Worm (Caenorhabditis elegans) whole organism, late embryonic: ENCODE results near the gene T24H7.8.

ENCODE experiments used
- C08G9.2 ChIP-seq: sonication (generic microtip); optimal IDR thresholded peaks from 2 replicates; lab custom pipeline; 2016; ENCODE audit warnings: mild to moderate bottlenecking, missing genetic modification characterization, moderate library complexity, missing compliant biosample characterization
- C38D4.7 ChIP-seq: fragments of 200-800 bp; sonication (Bioruptor generic); optimal IDR thresholded peaks from 2 replicates; lab custom pipeline; 2018; ENCODE audit warnings: mild to moderate bottlenecking, missing genetic modification characterization, moderate library complexity, missing compliant biosample characterization
- K02D7.2 ChIP-seq: sonication (generic microtip); optimal IDR thresholded peaks from 2 replicates; lab custom pipeline; 2017; ENCODE audit warnings: mild to moderate bottlenecking, missing genetic modification characterization, missing compliant biosample characterization
- K09A11.1 ChIP-seq: sonication (generic microtip); optimal IDR thresholded peaks from 2 replicates; lab custom pipeline; 2017; ENCODE audit warnings: antibody characterized with exemption, mild to moderate bottlenecking, missing genetic modification characterization, missing compliant biosample characterization; ENCODE audit not compliant: insufficient read depth
- T23F11.4 ChIP-seq: fragments of 200-800 bp; sonication (Bioruptor generic); optimal IDR thresholded peaks from 2 replicates; lab custom pipeline; 2018; ENCODE audit warnings: mild to moderate bottlenecking, missing genetic modification characterization, missing compliant biosample characterization
- ahr-1 ChIP-seq: sonication (generic microtip); optimal IDR thresholded peaks from 2 replicates; lab custom pipeline; 2016; ENCODE audit warnings: missing genetic modification characterization, missing compliant biosample characterization
- ceh-14 ChIP-seq: sonication (generic microtip); optimal IDR thresholded peaks from 2 replicates; lab custom pipeline; 2016; ENCODE audit warnings: missing genotype, missing genetic modification characterization, missing compliant biosample characterization
- ceh-18 ChIP-seq: sonication (generic microtip); optimal IDR thresholded peaks from 2 replicates; lab custom pipeline; 2016; ENCODE audit warnings: missing genetic modification characterization, missing compliant biosample characterization
- ceh-2 ChIP-seq: sonication (generic microtip); optimal IDR thresholded peaks from 2 replicates; lab custom pipeline; 2016; ENCODE audit warnings: missing genotype, missing genetic modification characterization, missing compliant biosample characterization
- ceh-22 ChIP-seq: sonication (generic microtip); optimal IDR thresholded peaks from 2 replicates; lab custom pipeline; 2017; ENCODE audit warnings: missing biosample characterization, missing genetic modification characterization
- ceh-30 ChIP-seq: fragments of 150-350 bp; optimal IDR thresholded peaks from 2 replicates; lab custom pipeline; 2014; ENCODE audit warnings: missing biosample characterization, missing genetic modification characterization
- ceh-45 ChIP-seq: fragments of 200-800 bp; sonication (Bioruptor generic); IDR thresholded peaks from 2 replicates; pipeline ENCODE4 v1.3.6; 2022; ENCODE audit warnings: missing genetic modification reagents, missing genetic modification characterization, missing compliant biosample characterization
- ceh-48 ChIP-seq: sonication (generic microtip); optimal IDR thresholded peaks from 2 replicates; lab custom pipeline; 2016; ENCODE audit warnings: missing genetic modification characterization, inconsistent platforms, missing compliant biosample characterization
- ceh-6 ChIP-seq: fragments of 200-800 bp; sonication (Bioruptor generic); optimal IDR thresholded peaks from 2 replicates; lab custom pipeline; 2018; ENCODE audit warnings: mild to moderate bottlenecking, missing genetic modification characterization, missing compliant biosample characterization
- che-1 ChIP-seq: sonication (generic microtip); optimal IDR thresholded peaks from 2 replicates; lab custom pipeline; 2016; ENCODE audit warnings: mild to moderate bottlenecking, missing genetic modification characterization, missing compliant biosample characterization
- elt-2 ChIP-seq: sonication (generic microtip); optimal IDR thresholded peaks from 2 replicates; lab custom pipeline; 2016; ENCODE audit warnings: missing genetic modification reagents, missing genetic modification characterization, missing compliant biosample characterization
- ets-4 ChIP-seq: sonication (generic microtip); optimal IDR thresholded peaks from 2 replicates; lab custom pipeline; 2016; ENCODE audit warnings: missing genetic modification characterization, missing compliant biosample characterization
- eyg-1 ChIP-seq: sonication (generic microtip); optimal IDR thresholded peaks from 2 replicates; lab custom pipeline; 2016; ENCODE audit warnings: missing genotype, missing genetic modification characterization, missing compliant biosample characterization
- fax-1 ChIP-seq: sonication (generic microtip); optimal IDR thresholded peaks from 2 replicates; lab custom pipeline; 2016; ENCODE audit warnings: missing genotype, missing genetic modification characterization, missing compliant biosample characterization
- hlh-13 ChIP-seq: fragments of 200-800 bp; sonication (Bioruptor generic); optimal IDR thresholded peaks from 2 replicates; lab custom pipeline; 2018; ENCODE audit warnings: mild to moderate bottlenecking, missing genetic modification characterization, missing compliant biosample characterization
- hlh-15 ChIP-seq: sonication (generic microtip); optimal IDR thresholded peaks from 2 replicates; lab custom pipeline; 2016; ENCODE audit warnings: missing genetic modification characterization, missing compliant biosample characterization
- hlh-8 ChIP-seq: sonication (generic microtip); optimal IDR thresholded peaks from 2 replicates; lab custom pipeline; 2016; ENCODE audit warnings: missing genotype, missing genetic modification characterization, missing compliant biosample characterization
- lim-6 ChIP-seq: sonication (generic microtip); optimal IDR thresholded peaks from 2 replicates; lab custom pipeline; 2016; ENCODE audit warnings: missing genetic modification characterization, missing compliant biosample characterization
- lin-11 ChIP-seq: fragments of 200-800 bp; sonication (Bioruptor generic); optimal IDR thresholded peaks from 2 replicates; lab custom pipeline; 2018; ENCODE audit warnings: mild to moderate bottlenecking, missing genetic modification characterization, missing compliant biosample characterization
- mec-3 ChIP-seq: sonication (generic microtip); optimal IDR thresholded peaks from 2 replicates; lab custom pipeline; 2016; ENCODE audit warnings: borderline replicate concordance, missing genetic modification characterization, missing compliant biosample characterization
- nfya-1 ChIP-seq: sonication (generic microtip); optimal IDR thresholded peaks from 2 replicates; lab custom pipeline; 2017; ENCODE audit warnings: missing genetic modification characterization, mild to moderate bottlenecking, missing compliant biosample characterization, antibody characterized with exemption, moderate library complexity
- nhr-11 ChIP-seq: fragments of 150-350 bp; optimal IDR thresholded peaks from 2 replicates; lab custom pipeline; 2014; ENCODE audit warnings: missing biosample characterization, missing genetic modification characterization
- npax-4 ChIP-seq: sonication (generic microtip); optimal IDR thresholded peaks from 2 replicates; lab custom pipeline; 2016; ENCODE audit warnings: missing genetic modification characterization, missing compliant biosample characterization
- odd-2 ChIP-seq: sonication (generic microtip); optimal IDR thresholded peaks from 2 replicates; lab custom pipeline; 2017; ENCODE audit warnings: antibody characterized with exemption, mild to moderate bottlenecking, missing genetic modification characterization, missing compliant biosample characterization
- pag-3 ChIP-seq: sonication (generic microtip); optimal IDR thresholded peaks from 2 replicates; lab custom pipeline; 2016; ENCODE audit warnings: missing compliant biosample characterization, missing genetic modification characterization, borderline replicate concordance
- pat-9 ChIP-seq: fragments of 200-800 bp; sonication (Bioruptor generic); optimal IDR thresholded peaks from 2 replicates; lab custom pipeline; 2018; ENCODE audit warnings: mild to moderate bottlenecking, missing genetic modification characterization, moderate library complexity, missing compliant biosample characterization
- pax-1 ChIP-seq: fragments of 150-350 bp; optimal IDR thresholded peaks from 2 replicates; lab custom pipeline; 2014; ENCODE audit warnings: missing biosample characterization, missing genetic modification characterization
- pha-2 ChIP-seq: sonication (generic microtip); optimal IDR thresholded peaks from 2 replicates; lab custom pipeline; 2017; ENCODE audit warnings: mild to moderate bottlenecking, missing genetic modification characterization, missing compliant biosample characterization
- pha-4 ChIP-seq: fragments of 150-350 bp; optimal IDR thresholded peaks from 2 replicates; lab custom pipeline; 2018; ENCODE audit warnings: missing biosample characterization, missing genetic modification reagents, missing genetic modification characterization
- pros-1 ChIP-seq: fragments of 150-350 bp; optimal IDR thresholded peaks from 2 replicates; lab custom pipeline; 2014; ENCODE audit warnings: missing biosample characterization, missing genetic modification reagents, missing genetic modification characterization
- rnt-1 ChIP-seq: sonication (generic microtip); optimal IDR thresholded peaks from 2 replicates; lab custom pipeline; 2016; ENCODE audit warnings: missing genetic modification characterization, missing compliant biosample characterization
- sdc-2 ChIP-seq: sonication (generic microtip); optimal IDR thresholded peaks from 2 replicates; lab custom pipeline; 2016; ENCODE audit warnings: missing genotype, missing genetic modification characterization, missing compliant biosample characterization
- sox-2 ChIP-seq: fragments of 200-800 bp; sonication (Bioruptor generic); IDR thresholded peaks from 2 replicates; pipeline ENCODE4 v1.3.6; 2022; ENCODE audit warnings: missing genetic modification reagents, missing genetic modification characterization, missing compliant biosample characterization
- sox-4 ChIP-seq: sonication (generic microtip); optimal IDR thresholded peaks from 2 replicates; lab custom pipeline; 2017; ENCODE audit warnings: mild to moderate bottlenecking, missing genetic modification characterization, inconsistent platforms, missing compliant biosample characterization
- unc-3 ChIP-seq, 2 experiments: fragments of 200-800 bp in 1 of 2; sonication (Bioruptor generic) in 1 of 2; sonication (generic microtip) in 1 of 2; conservative IDR thresholded peaks in 1 of 2; optimal IDR thresholded peaks in 1 of 2; 2 replicates each; pipeline versions ENCODE4 v1.3.6 to Lab custom; 2016 to 2022; ENCODE audit warnings: missing compliant biosample characterization in 2 of 2, missing genetic modification characterization in 2 of 2, missing genetic modification reagents in 1 of 2
- unc-42 ChIP-seq: sonication (generic microtip); optimal IDR thresholded peaks from 2 replicates; lab custom pipeline; 2016; ENCODE audit warnings: missing genotype, missing genetic modification characterization, missing compliant biosample characterization
- unc-55 ChIP-seq: sonication (generic microtip); optimal IDR thresholded peaks from 2 replicates; lab custom pipeline; 2017; ENCODE audit warnings: missing biosample characterization, missing genetic modification reagents, missing genetic modification characterization
- unc-86 ChIP-seq: sonication (generic microtip); optimal IDR thresholded peaks from 2 replicates; lab custom pipeline; 2016; ENCODE audit warnings: missing genetic modification characterization, missing compliant biosample characterization
- zip-5 ChIP-seq: sonication (generic microtip); optimal IDR thresholded peaks from 2 replicates; lab custom pipeline; 2016; ENCODE audit warnings: missing genetic modification characterization, missing compliant biosample characterization

Gene T24H7.8

DNA sequence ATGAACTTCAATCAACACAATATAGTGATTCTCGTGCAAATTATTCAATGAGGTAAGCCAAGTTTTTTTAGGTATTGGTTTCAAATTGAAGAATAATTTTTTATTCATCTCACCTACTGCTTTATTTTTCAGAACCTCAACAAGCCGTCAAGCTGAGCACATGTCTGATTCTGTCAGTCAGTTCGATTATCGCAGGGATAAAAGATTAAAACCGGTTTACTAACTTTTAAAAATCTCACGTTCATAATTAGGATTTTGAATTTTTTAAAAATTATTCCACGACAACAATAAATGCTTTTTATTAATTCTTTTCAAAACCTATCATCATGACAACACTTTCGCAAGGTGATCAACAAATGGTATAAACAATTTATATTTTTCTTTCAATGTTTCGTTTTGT is 20.4 kb downstream of the T24H7.8 start, which contains the start of gene F13H8.12:
Gene F13H8.12, plus strand, starts transcription at position 301 of the 400 bp plus-strand sequence.
- TF ChIP-seq ceh-18 = no peak
- no peak for TF ChIP-seq zip-5
- no peak for TF ChIP-seq ets-4 (tag; lab: Kevin White, UChicago)
- TF ChIP-seq ceh-6 (GFP tag; lab: Kevin White, UChicago) = no peak
- TF ChIP-seq pat-9 (tag; lab: Kevin White, UChicago) = no peak
- no peak for TF ChIP-seq lim-6
- no peak for TF ChIP-seq C08G9.2
- no peak for TF ChIP-seq sox-4 (tag; lab: Kevin White, UChicago)
- no peak for TF ChIP-seq unc-42 (tag; lab: Kevin White, UChicago)
- no peak for TF ChIP-seq hlh-13 (GFP tag; lab: Kevin White, UChicago)
- no peak for TF ChIP-seq odd-2 (tag; lab: Kevin White, UChicago)
- TF ChIP-seq C38D4.7 (GFP tag; lab: Kevin White, UChicago) = no peak
- no peak for TF ChIP-seq unc-3 (GFP tag; conservative IDR thresholded peaks at IDR 0.05; lab: Robert Waterston, UW)
- TF ChIP-seq unc-3 (tag; optimal IDR thresholded peaks at IDR 0.05; lab: Kevin White, UChicago) = no peak
- TF ChIP-seq pha-4 (tag; lab: Kevin White, UChicago) = no peak
- TF ChIP-seq nfya-1 (tag; lab: Kevin White, UChicago) = no peak
- no peak for TF ChIP-seq unc-86

DNA sequence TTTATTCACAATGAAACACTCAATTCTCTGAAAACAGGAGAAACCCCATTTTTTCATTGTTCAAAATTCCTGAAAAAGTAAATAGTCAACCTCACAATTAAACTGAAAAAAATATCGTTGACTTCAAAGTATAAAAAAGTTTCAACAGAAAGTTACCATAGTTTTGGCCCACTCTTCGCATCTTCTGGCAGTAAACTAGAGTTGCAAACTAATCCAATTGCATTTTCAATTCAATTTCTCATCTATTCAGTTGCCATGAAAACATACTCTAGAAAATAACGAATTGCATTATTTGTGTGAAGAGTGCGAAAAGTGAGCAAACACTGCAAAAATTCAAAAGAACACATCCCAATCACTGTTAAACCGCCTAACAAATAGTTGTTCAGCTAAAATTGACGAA is 21.8 kb downstream of the T24H7.8 start, which contains the start of gene F13H8.3:
Gene F13H8.3, plus strand, starts transcription at position 301 of the 400 bp plus-strand sequence.
- TF ChIP-seq ceh-48 (no peak), mec-3 (no peak), ceh-30 (tag; lab: Kevin White, UChicago) (no peak), K09A11.1 (tag; lab: Kevin White, UChicago) (no peak), ceh-14 (tag; lab: Kevin White, UChicago) (no peak)

DNA sequence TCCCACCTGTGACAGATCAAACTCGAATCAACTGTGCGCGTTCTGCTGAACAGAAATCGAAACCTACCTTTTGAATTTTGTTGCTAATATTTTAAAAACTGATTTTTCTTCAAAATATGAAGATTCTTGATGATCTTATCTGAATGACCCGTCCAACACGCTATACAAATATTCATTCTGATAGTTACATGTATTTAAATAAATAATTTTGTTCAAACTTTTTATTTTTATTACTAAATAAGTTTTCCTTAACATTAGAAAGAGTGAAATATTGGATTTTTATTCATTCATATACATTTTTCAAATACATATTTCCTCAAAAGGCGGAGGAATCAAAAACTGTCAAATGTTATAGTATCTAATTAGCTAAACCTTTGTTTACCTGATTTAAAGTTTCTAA is 26.1 kb downstream of the T24H7.8 start, which contains the start of gene F13H8.8:
Gene F13H8.8, minus strand, starts transcription at position 101 of the 400 bp plus-strand sequence.
- TF ChIP-seq unc-55 (GFP tag; lab: Kevin White, UChicago) (no peak), C38D4.7 (GFP tag; lab: Kevin White, UChicago) (no peak), sox-2 (no peak), rnt-1 (tag; lab: Kevin White, UChicago) (no peak), ceh-48 (no peak), pax-1 (tag; lab: Kevin White, UChicago) (no peak), ceh-22 (tag; lab: Kevin White, UChicago) (no peak), nhr-11 (tag; lab: Kevin White, UChicago) (no peak), pros-1 (no peak), sdc-2 (no peak), ceh-18 (no peak), hlh-8 (tag; lab: Kevin White, UChicago) (no peak)

DNA sequence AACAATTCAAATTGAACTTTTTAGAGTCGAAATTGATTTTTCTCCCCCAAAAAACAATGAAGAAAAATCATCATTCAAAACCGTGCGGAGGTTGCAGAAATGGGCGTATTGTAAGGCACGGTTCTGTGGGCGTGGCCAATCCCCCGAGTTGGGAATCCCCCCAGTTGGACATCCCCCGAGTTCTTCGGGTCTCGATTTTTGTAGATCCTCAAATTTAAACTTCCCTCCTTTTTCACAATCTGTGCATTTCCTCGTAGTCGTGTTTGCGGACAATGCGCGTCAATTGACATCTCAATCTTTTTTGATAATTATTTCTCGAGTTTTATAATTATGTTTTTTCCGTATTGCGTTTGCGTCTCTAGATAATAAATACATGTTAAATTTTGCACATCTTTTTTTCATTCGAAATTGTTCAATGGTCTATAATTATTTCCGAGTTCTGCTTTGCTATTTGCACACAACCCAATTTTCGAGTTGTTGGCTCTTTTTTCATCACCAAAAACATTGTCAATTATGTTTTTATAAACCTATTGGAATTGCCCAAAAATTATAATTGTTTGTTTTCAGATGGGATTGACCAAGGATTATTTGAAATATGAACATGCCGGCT is 28.1 kb downstream of the T24H7.8 start, which contains the start of gene F13H8.2:
Gene F13H8.2, plus strand, starts transcription at position 560 of the 610 bp plus-strand sequence.
- no peak for TF ChIP-seq ahr-1 (tag; lab: Kevin White, UChicago)
- peak; percentile 16 for TF ChIP-seq pax-1 (tag; lab: Kevin White, UChicago)
- no peak for TF ChIP-seq ceh-22 (tag; lab: Kevin White, UChicago)
- TF ChIP-seq pros-1 = no peak
- TF ChIP-seq pha-4 (tag; lab: Kevin White, UChicago) = no peak
- TF ChIP-seq sdc-2 = no peak
- no peak for TF ChIP-seq eyg-1 (tag; lab: Kevin White, UChicago)
- no peak for TF ChIP-seq che-1 (tag; lab: Kevin White, UChicago)
- TF ChIP-seq unc-3 (GFP tag; conservative IDR thresholded peaks at IDR 0.05; lab: Robert Waterston, UW) = no peak; the same call in 1 of the 2 replicates
- no peak for TF ChIP-seq unc-3 (tag; optimal IDR thresholded peaks at IDR 0.05; lab: Kevin White, UChicago)
- TF ChIP-seq unc-55 (GFP tag; lab: Kevin White, UChicago) = peak; percentile 19
- peak; percentile 25 for TF ChIP-seq elt-2 (tag; lab: Kevin White, UChicago)
- TF ChIP-seq ceh-45 (GFP tag; lab: Robert Waterston, UW) = no peak
- peak; percentile 32 for TF ChIP-seq fax-1 (tag; lab: Kevin White, UChicago)
- no peak for TF ChIP-seq K09A11.1 (tag; lab: Kevin White, UChicago)
- peak; percentile 20 for TF ChIP-seq ceh-18
- TF ChIP-seq hlh-13 (GFP tag; lab: Kevin White, UChicago) = no peak
- TF ChIP-seq pag-3 = no peak
- no peak for TF ChIP-seq T23F11.4 (GFP tag; lab: Kevin White, UChicago)
- no peak for TF ChIP-seq hlh-15 (tag; lab: Kevin White, UChicago)
- peak; percentile 53 for TF ChIP-seq C08G9.2
- TF ChIP-seq ceh-48 = peak; percentile 18
- TF ChIP-seq ceh-2 (tag; lab: Kevin White, UChicago) = peak; percentile 40
- no peak for TF ChIP-seq npax-4 (tag; lab: Kevin White, UChicago)
- no peak for TF ChIP-seq K02D7.2
- no peak for TF ChIP-seq lin-11
- TF ChIP-seq pha-2 (tag; lab: Kevin White, UChicago) = no peak
